Worm (Caenorhabditis elegans) whole organism, early embryonic: ENCODE measurements around the gene chpf-2.

Source experiments
- F13C5.2 ChIP-seq: sonication (generic microtip); optimal IDR thresholded peaks from 2 replicates; lab custom pipeline; 2017; ENCODE audit warnings: mild to moderate bottlenecking, missing genetic modification characterization, inconsistent platforms, missing compliant biosample characterization
- aly-1 ChIP-seq: sonication (generic microtip); optimal IDR thresholded peaks from 2 replicates; lab custom pipeline; 2016; ENCODE audit warnings: missing genetic modification characterization, missing compliant biosample characterization
- ama-1 ChIP-seq: fragments of 150-350 bp; optimal IDR thresholded peaks from 2 replicates; lab custom pipeline; 2014
- ceh-36 ChIP-seq: sonication (generic microtip); optimal IDR thresholded peaks from 2 replicates; lab custom pipeline; 2016; ENCODE audit warnings: missing genetic modification characterization, inconsistent platforms, missing compliant biosample characterization
- ets-7 ChIP-seq: sonication (generic microtip); optimal IDR thresholded peaks from 2 replicates; lab custom pipeline; 2016; ENCODE audit warnings: missing genotype, missing genetic modification characterization, missing compliant biosample characterization
- flt-1 ChIP-seq: fragments of 200-800 bp; sonication (Bioruptor generic); IDR thresholded peaks from 2 replicates; pipeline ENCODE4 v1.3.6; 2022; ENCODE audit warnings: missing genetic modification characterization, missing compliant biosample characterization
- hmbx-1 ChIP-seq: sonication (generic microtip); optimal IDR thresholded peaks from 2 replicates; lab custom pipeline; 2016; ENCODE audit warnings: mild to moderate bottlenecking, missing genetic modification characterization, missing compliant biosample characterization
- pes-1 ChIP-seq: fragments of 200-800 bp; sonication (Bioruptor generic); IDR thresholded peaks from 2 replicates; pipeline ENCODE4 v1.3.6; 2022; ENCODE audit warnings: missing genetic modification reagents, missing genetic modification characterization, missing compliant biosample characterization
- scrt-1 ChIP-seq: fragments of 200-800 bp; sonication (Bioruptor generic); IDR thresholded peaks from 2 replicates; pipeline ENCODE4 v1.3.6; 2022; ENCODE audit warnings: missing genetic modification characterization, missing compliant biosample characterization
- sea-1 ChIP-seq: fragments of 200-800 bp; sonication (Bioruptor generic); conservative IDR thresholded peaks from 2 replicates; pipeline ENCODE4 v1.3.6; 2022; ENCODE audit warnings: missing genetic modification characterization, missing compliant biosample characterization
- tbx-11 ChIP-seq: fragments of 200-800 bp; sonication (Bioruptor generic); IDR thresholded peaks from 2 replicates; pipeline ENCODE4 v1.3.6; 2022; ENCODE audit warnings: missing genetic modification characterization, missing compliant biosample characterization
- tbx-37 ChIP-seq: fragments of 200-800 bp; sonication (Bioruptor generic); conservative IDR thresholded peaks from 2 replicates; pipeline ENCODE4 v1.3.6; 2022; ENCODE audit warnings: missing genetic modification reagents, missing genetic modification characterization, missing compliant biosample characterization
- tra-4 ChIP-seq: sonication (generic microtip); optimal IDR thresholded peaks from 2 replicates; lab custom pipeline; 2017; ENCODE audit warnings: missing genetic modification characterization, missing compliant biosample characterization

DNA sequence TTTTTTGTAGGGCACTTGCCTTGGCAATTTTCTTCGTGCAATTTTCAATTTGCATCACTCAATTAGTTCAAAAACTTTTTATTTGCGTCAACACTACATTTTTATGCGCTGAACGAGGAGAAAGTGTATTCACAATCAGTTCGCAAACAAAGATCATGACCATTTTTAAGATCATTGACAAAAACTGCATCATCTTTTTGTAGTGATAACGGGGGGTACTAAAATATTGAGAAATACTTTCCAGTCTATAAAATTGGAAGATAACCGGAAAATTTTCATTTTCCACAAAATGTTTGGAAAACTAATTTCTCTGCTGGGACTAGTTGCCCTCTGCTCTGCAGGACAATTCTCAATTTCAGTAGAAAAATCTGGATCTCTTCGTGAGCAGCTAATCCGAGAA, 14.9 kb downstream of the chpf-2 start, which contains the start of gene asp-8:
- TF ChIP-seq scrt-1 (GFP tag; lab: Robert Waterston, UW) (no peak), ama-1 (lab: Kevin White, UChicago) (no peak), pes-1 (no peak), tra-4 (tag; lab: Kevin White, UChicago) (no peak), tbx-37 (GFP tag; lab: Robert Waterston, UW) (no peak), ceh-36 (no peak), ets-7 (tag; lab: Kevin White, UChicago) (no peak), flt-1 (GFP tag; lab: Robert Waterston, UW) (no peak), sea-1 (GFP tag; lab: Robert Waterston, UW) (no peak), F13C5.2 (tag; lab: Kevin White, UChicago) (no peak), tbx-11 (GFP tag; lab: Robert Waterston, UW) (no peak), aly-1 (tag; lab: Kevin White, UChicago) (no peak), hmbx-1 (tag; lab: Kevin White, UChicago) (no peak)
